Worm (Caenorhabditis elegans): Measurements from ENCODE around the gene B0403.5.

ce11 chrX:7063236-7063635 lies 5.7 kb downstream of the B0403.5 start, which contains the start of gene B0403.3:
- TF ChIP-seq hlh-8 (tag; optimal IDR thresholded peaks at IDR 0.05) (no peak), syd-9 (tag; optimal IDR thresholded peaks at IDR 0.05) (no peak), T23F11.4 (GFP tag; optimal IDR thresholded peaks at IDR 0.05) (no peak), tbx-2 (tag; optimal IDR thresholded peaks at IDR 0.05) (no peak), ceh-2 (tag; optimal IDR thresholded peaks at IDR 0.05) (no peak), unc-55 (GFP tag; optimal IDR thresholded peaks at IDR 0.05) (no peak), C08G9.2 (tag; optimal IDR thresholded peaks at IDR 0.05) (no peak)
